Fruit fly (Drosophila melanogaster): ENCODE results near the gene Cyp6d5.

Gene Cyp6d5

dm6 chr3R:14008854-14009253 is 20.2 kb upstream of the Cyp6d5 start (continued):
- TF ChIP-seq CG6175 (GFP tag; IDR thresholded peaks at IDR 0.05) (no peak), gt (GFP tag; IDR thresholded peaks at IDR 0.05) (no peak), CG11723 (GFP tag; optimal IDR thresholded peaks at IDR 0.05) (no peak), lab (GFP tag; optimal IDR thresholded peaks at IDR 0.05) (peak; percentile 39), her (GFP tag; optimal IDR thresholded peaks at IDR 0.05) (no peak), CG8765 (GFP tag; IDR thresholded peaks at IDR 0.05) (no peak), wek (GFP tag; optimal IDR thresholded peaks at IDR 0.05) (no peak), lov (optimal IDR thresholded peaks at IDR 0.05) (no peak), lov (GFP tag; IDR thresholded peaks at IDR 0.05) (no peak), insv (GFP tag; optimal IDR thresholded peaks at IDR 0.05) (no peak), CG6689 (GFP tag; IDR thresholded peaks at IDR 0.05) (peak; percentile 48; the same call in 1 of the 2 replicates), Bteb2 (GFP tag; optimal IDR thresholded peaks at IDR 0.05) (no peak), pb (GFP tag; optimal IDR thresholded peaks at IDR 0.05) (no peak), fd96Cb (tag; optimal IDR thresholded peaks at IDR 0.05) (peak; percentile 65), peb (GFP tag; IDR thresholded peaks at IDR 0.05) (no peak), CG14441 (GFP tag; IDR thresholded peaks at IDR 0.05) (0 out of 2 replicates have a peak, but pooled peaks have one; percentile 26), CG9876 (GFP tag; optimal IDR thresholded peaks at IDR 0.05) (no peak), CG1024 (GFP tag; IDR thresholded peaks at IDR 0.05) (no peak), jigr1 (GFP tag; IDR thresholded peaks at IDR 0.05) (no peak), Deaf1 (tag; optimal IDR thresholded peaks at IDR 0.05) (no peak), CG17568 (GFP tag; optimal IDR thresholded peaks at IDR 0.05) (no peak), kah (GFP tag; optimal IDR thresholded peaks at IDR 0.05) (peak; percentile 31), so (GFP tag; IDR thresholded peaks at IDR 0.05) (no peak), fd3F (GFP tag; optimal IDR thresholded peaks at IDR 0.05) (no peak), Xrp1 (GFP tag; IDR thresholded peaks at IDR 0.05) (peak; percentile 65; the same call in 1 of the 2 replicates), Atf6 (GFP tag; IDR thresholded peaks at IDR 0.05) (no peak), CG8944 (GFP tag; optimal IDR thresholded peaks at IDR 0.05) (peak; percentile 34), schlank (tag; optimal IDR thresholded peaks at IDR 0.05) (no peak), CG10321 (GFP tag; IDR thresholded peaks at IDR 0.05) (no peak), Ravus (GFP tag; IDR thresholded peaks at IDR 0.05) (no peak), CG13123 (GFP tag; optimal IDR thresholded peaks at IDR 0.05) (no peak), CG3838 (GFP tag; optimal IDR thresholded peaks at IDR 0.05) (no peak), CG17359 (tag; optimal IDR thresholded peaks at IDR 0.05) (peak; percentile 74), ap (GFP tag; IDR thresholded peaks at IDR 0.05) (peak; percentile 33; the same call in 1 of the 2 replicates), CG12391 (tag; optimal IDR thresholded peaks at IDR 0.05) (peak; percentile 6), onecut (GFP tag; IDR thresholded peaks at IDR 0.05) (no peak), gsb (GFP tag; IDR thresholded peaks at IDR 0.05) (no peak), br (optimal IDR thresholded peaks at IDR 0.05) (no peak), unpg (GFP tag; optimal IDR thresholded peaks at IDR 0.05) (peak; percentile 49), CG15479 (GFP tag; optimal IDR thresholded peaks at IDR 0.05) (no peak), yki (optimal IDR thresholded peaks at IDR 0.05) (no peak), CG9727 (GFP tag; optimal IDR thresholded peaks at IDR 0.05) (peak; percentile 32), Ets65A (GFP tag) (no peak), en (GFP tag; optimal IDR thresholded peaks at IDR 0.05) (no peak), sug (tag; optimal IDR thresholded peaks at IDR 0.05) (no peak), hbn (GFP tag; IDR thresholded peaks at IDR 0.05; ENCODE audit: partially characterized antibody) (no peak), CG11456 (GFP tag; IDR thresholded peaks at IDR 0.05) (peak; percentile 23; the same call in 1 of the 3 replicates), CG10431 (GFP tag; optimal IDR thresholded peaks at IDR 0.05) (no peak), CG4328 (GFP tag; optimal IDR thresholded peaks at IDR 0.05) (no peak), CG18476 (GFP tag; optimal IDR thresholded peaks at IDR 0.05) (no peak), CG2120 (GFP tag; optimal IDR thresholded peaks at IDR 0.05) (no peak), CG8089 (GFP tag; optimal IDR thresholded peaks at IDR 0.05) (peak; percentile 24), Gug (GFP tag; IDR thresholded peaks at IDR 0.05) (no peak; the same call in 3 of the 4 replicates), Adf1 (GFP tag; IDR thresholded peaks at IDR 0.05) (no peak)

Measured in whole organism, embryonic.